1 fruit fly cellular context compared by ENCODE assay signal in the genomic region with DNA sequence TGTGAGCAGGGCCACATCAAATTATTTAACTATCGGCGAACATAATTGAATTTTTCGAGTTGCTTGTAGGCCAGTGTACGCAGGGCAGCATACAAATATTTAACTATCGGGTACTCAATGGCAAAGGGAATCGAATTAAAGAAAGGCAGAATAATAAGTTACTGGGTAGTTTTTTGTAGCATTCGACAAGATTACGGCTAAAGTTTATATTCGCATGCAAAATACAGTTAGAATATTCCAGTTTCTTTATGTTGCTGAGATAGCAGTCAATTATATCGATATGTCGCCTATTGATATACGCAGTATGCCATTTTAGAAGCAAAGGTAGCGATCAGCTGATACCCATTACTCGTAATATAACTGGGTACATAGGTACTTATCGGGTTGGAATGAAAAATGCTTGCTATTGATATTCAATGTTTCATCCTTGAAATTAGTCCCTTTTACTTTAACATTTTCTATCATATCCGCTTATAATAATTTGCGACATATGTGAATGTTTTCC.
TF ChIP-seq lines count a peak whose summit lies in the region.

No protein-coding gene starts in this region.

TF ChIP-seq in whole organism, embryonic, 481 proteins besides CTCF, POLR2A, EP300 and RAD21 (continued from another document and continues in another):
- TF ChIP-seq gro (GFP tag; optimal IDR thresholded peaks at IDR 0.05; lab: Kevin White, UChicago) (peak; percentile 73), tll (GFP tag; optimal IDR thresholded peaks at IDR 0.05; lab: Kevin White, UChicago) (peak in 1 of 2 experiments; percentile 60), ems (GFP tag; optimal IDR thresholded peaks at IDR 0.05; lab: Kevin White, UChicago) (peak; percentile 35), jumu (GFP tag; optimal IDR thresholded peaks at IDR 0.05; lab: Kevin White, UChicago) (peak; percentile 36), CG8765 (GFP tag; IDR thresholded peaks at IDR 0.05; lab: Robert Waterston, UW) (no peak), CrebB (tag; optimal IDR thresholded peaks at IDR 0.05; lab: Kevin White, UChicago) (peak; percentile 31), Doc2 (GFP tag; IDR thresholded peaks at IDR 0.05; lab: Robert Waterston, UW) (no peak), esg (GFP tag; conservative IDR thresholded peaks at IDR 0.05; lab: Robert Waterston, UW) (0 out of 2 replicates have a peak, but pooled peaks have one; percentile 15), B-H1 (GFP tag; IDR thresholded peaks at IDR 0.05; lab: Robert Waterston, UW) (no peak; the same call in 2 of the 3 replicates), HLH54F (GFP tag; optimal IDR thresholded peaks at IDR 0.05; lab: Kevin White, UChicago) (peak; percentile 32), shn (GFP tag; optimal IDR thresholded peaks at IDR 0.05; lab: Kevin White, UChicago) (peak; percentile 38), CG6813 (GFP tag; optimal IDR thresholded peaks at IDR 0.05; lab: Kevin White, UChicago) (peak; percentile 6), CG2116 (GFP tag; optimal IDR thresholded peaks at IDR 0.05; lab: Kevin White, UChicago) (peak; percentile 92), trem (tag; optimal IDR thresholded peaks at IDR 0.05; lab: Kevin White, UChicago) (peak; percentile 29), HLH4C (GFP tag; IDR thresholded peaks at IDR 0.05; lab: Robert Waterston, UW; ENCODE audit: partially characterized antibody) (peak; percentile 6), Atf-2 (GFP tag; optimal IDR thresholded peaks at IDR 0.05; lab: Kevin White, UChicago) (peak; percentile 38), CG17829 (tag; optimal IDR thresholded peaks at IDR 0.05; lab: Kevin White, UChicago) (peak; percentile 20), CG11247 (GFP tag; IDR thresholded peaks at IDR 0.05; lab: Robert Waterston, UW) (no peak), kay (GFP tag; optimal IDR thresholded peaks at IDR 0.05; lab: Kevin White, UChicago) (peak; percentile 12), CG1233 (GFP tag; optimal IDR thresholded peaks at IDR 0.05; lab: Kevin White, UChicago) (peak; percentile 8), CG4617 (GFP tag; optimal IDR thresholded peaks at IDR 0.05; lab: Kevin White, UChicago; ENCODE audit: borderline replicate concordance) (peak; percentile 30), CG30403 (GFP tag; optimal IDR thresholded peaks at IDR 0.05; lab: Kevin White, UChicago) (peak; percentile 65), amos (GFP tag; IDR thresholded peaks at IDR 0.05; lab: Robert Waterston, UW; ENCODE audit: partially characterized antibody) (peak; percentile 75), chinmo (GFP tag; IDR thresholded peaks at IDR 0.05; lab: Robert Waterston, UW; ENCODE audit: partially characterized antibody) (no peak; the same call in 3 of the 4 replicates), CG10147 (GFP tag; optimal IDR thresholded peaks at IDR 0.05; lab: Kevin White, UChicago) (no peak), Dref (GFP tag; IDR thresholded peaks at IDR 0.05; lab: Robert Waterston, UW) (peak; percentile 59), Atf3 (GFP tag; optimal IDR thresholded peaks at IDR 0.05; lab: Kevin White, UChicago) (peak; percentile 23), vvl (GFP tag; IDR thresholded peaks at IDR 0.05; lab: Robert Waterston, UW) (peak; percentile 77), dmrt11E (tag; optimal IDR thresholded peaks at IDR 0.05; lab: Kevin White, UChicago) (peak; percentile 30), Nf-YC (tag; optimal IDR thresholded peaks at IDR 0.05; lab: Kevin White, UChicago) (peak; percentile 15), otp (GFP tag; IDR thresholded peaks at IDR 0.05; lab: Robert Waterston, UW) (no peak), CG15269 (tag; optimal IDR thresholded peaks at IDR 0.05; lab: Kevin White, UChicago) (peak; percentile 41), ro (GFP tag; IDR thresholded peaks at IDR 0.05; lab: Robert Waterston, UW) (no peak), BEAF-32 (GFP tag; optimal IDR thresholded peaks at IDR 0.05; lab: Kevin White, UChicago) (no peak), Abd-B (GFP tag; optimal IDR thresholded peaks at IDR 0.05; lab: Kevin White, UChicago) (no peak), lmd (GFP tag; IDR thresholded peaks at IDR 0.05; lab: Robert Waterston, UW) (no peak; the same call in 1 of the 2 replicates), CG2199 (GFP tag; IDR thresholded peaks at IDR 0.05; lab: Robert Waterston, UW) (peak; percentile 80; the same call in 2 of the 3 replicates), CG15601 (tag; optimal IDR thresholded peaks at IDR 0.05; lab: Kevin White, UChicago) (peak; percentile 14), Oli (tag; optimal IDR thresholded peaks at IDR 0.05; lab: Kevin White, UChicago) (peak; percentile 27), Xrp1 (GFP tag; IDR thresholded peaks at IDR 0.05; lab: Robert Waterston, UW) (peak; percentile 43; the same call in 1 of the 2 replicates), Side (GFP tag; optimal IDR thresholded peaks at IDR 0.05; lab: Kevin White, UChicago) (peak; percentile 37), Six4 (GFP tag; optimal IDR thresholded peaks at IDR 0.05; lab: Kevin White, UChicago) (peak; percentile 20), z (GFP tag; IDR thresholded peaks at IDR 0.05; lab: Robert Waterston, UW) (0 out of 3 replicates have a peak, but pooled peaks have one; percentile 6), Mad (GFP tag; optimal IDR thresholded peaks at IDR 0.05; lab: Kevin White, UChicago) (peak; percentile 3), ci (GFP tag; IDR thresholded peaks at IDR 0.05; lab: Robert Waterston, UW) (peak; percentile 81), CG13123 (GFP tag; optimal IDR thresholded peaks at IDR 0.05; lab: Kevin White, UChicago) (peak; percentile 27), CG30431 (GFP tag; optimal IDR thresholded peaks at IDR 0.05; lab: Kevin White, UChicago) (no peak), CoRest (tag; optimal IDR thresholded peaks at IDR 0.05; lab: Kevin White, UChicago) (peak; percentile 5), CG2712 (tag; optimal IDR thresholded peaks at IDR 0.05; lab: Kevin White, UChicago) (peak; percentile 40), chm (GFP tag; IDR thresholded peaks at IDR 0.05; lab: Robert Waterston, UW) (0 out of 2 replicates have a peak, but pooled peaks have one; percentile 18), NfI (GFP tag; optimal IDR thresholded peaks at IDR 0.05; lab: Kevin White, UChicago) (peak; percentile 34), usp (GFP tag; optimal IDR thresholded peaks at IDR 0.05; lab: Kevin White, UChicago) (no peak), Dip3 (GFP tag; optimal IDR thresholded peaks at IDR 0.05; lab: Kevin White, UChicago) (no peak), Mes4 (GFP tag; optimal IDR thresholded peaks at IDR 0.05; lab: Kevin White, UChicago) (peak; percentile 59), D19A (tag; optimal IDR thresholded peaks at IDR 0.05; lab: Kevin White, UChicago) (peak; percentile 32), HmgZ (tag; optimal IDR thresholded peaks at IDR 0.05; lab: Kevin White, UChicago) (peak; percentile 53), Pdp1 (GFP tag; optimal IDR thresholded peaks at IDR 0.05; lab: Kevin White, UChicago) (peak; percentile 33 to 62), MBD-R2 (GFP tag; IDR thresholded peaks at IDR 0.05; lab: Robert Waterston, UW) (peak; percentile 65; the same call in 1 of the 2 replicates), corto (GFP tag; optimal IDR thresholded peaks at IDR 0.05; lab: Kevin White, UChicago) (no peak), CG43689 (GFP tag; IDR thresholded peaks at IDR 0.05; lab: Robert Waterston, UW) (no peak), zfh1 (GFP tag; IDR thresholded peaks at IDR 0.05; lab: Robert Waterston, UW) (peak; percentile 51; the same call in 1 of the 3 replicates), tna (GFP tag; IDR thresholded peaks at IDR 0.05; lab: Robert Waterston, UW; ENCODE audit: partially characterized antibody) (peak; percentile 56; the same call in 1 of the 2 replicates), tin (GFP tag; optimal IDR thresholded peaks at IDR 0.05; lab: Kevin White, UChicago) (peak; percentile 38), CG2129 (GFP tag; IDR thresholded peaks at IDR 0.05; lab: Robert Waterston, UW; ENCODE audit: partially characterized antibody) (peak; percentile 79), CG18011 (GFP tag; optimal IDR thresholded peaks at IDR 0.05; lab: Kevin White, UChicago) (peak; percentile 28), zfh2 (GFP tag; optimal IDR thresholded peaks at IDR 0.05; lab: Kevin White, UChicago) (peak; percentile 45), CG3847 (GFP tag; IDR thresholded peaks at IDR 0.05; lab: Robert Waterston, UW) (0 out of 2 replicates have a peak, but pooled peaks have one; percentile 16), hbn (GFP tag; IDR thresholded peaks at IDR 0.05; lab: Robert Waterston, UW; ENCODE audit: partially characterized antibody) (peak; percentile 79), CG2120 (GFP tag; optimal IDR thresholded peaks at IDR 0.05; lab: Kevin White, UChicago) (peak; percentile 75), dysf (GFP tag; IDR thresholded peaks at IDR 0.05; lab: Robert Waterston, UW) (peak; percentile 48; the same call in 1 of the 3 replicates), maf-S (GFP tag; optimal IDR thresholded peaks at IDR 0.05; lab: Kevin White, UChicago) (peak; percentile 9), cg (GFP tag; optimal IDR thresholded peaks at IDR 0.05; lab: Kevin White, UChicago) (no peak), Fer3 (tag; optimal IDR thresholded peaks at IDR 0.05; lab: Kevin White, UChicago) (peak; percentile 29), luna (GFP tag; optimal IDR thresholded peaks at IDR 0.05; lab: Kevin White, UChicago) (peak; percentile 10), Hr3 (GFP tag; optimal IDR thresholded peaks at IDR 0.05; lab: Kevin White, UChicago) (no peak), Atf6 (GFP tag; IDR thresholded peaks at IDR 0.05; lab: Robert Waterston, UW) (0 out of 2 replicates have a peak, but pooled peaks have one; percentile 50), unpg (GFP tag; optimal IDR thresholded peaks at IDR 0.05; lab: Kevin White, UChicago) (peak; percentile 64), CG10979 (tag; optimal IDR thresholded peaks at IDR 0.05; lab: Kevin White, UChicago) (peak; percentile 53), Bteb2 (GFP tag; optimal IDR thresholded peaks at IDR 0.05; lab: Kevin White, UChicago) (peak; percentile 42), Hr78 (GFP tag; optimal IDR thresholded peaks at IDR 0.05; lab: Kevin White, UChicago) (no peak), tup (GFP tag; optimal IDR thresholded peaks at IDR 0.05; lab: Kevin White, UChicago) (no peak), CG32772 (GFP tag; IDR thresholded peaks at IDR 0.05; lab: Robert Waterston, UW) (peak; percentile 16; the same call in 1 of the 2 replicates), CG9727 (GFP tag; optimal IDR thresholded peaks at IDR 0.05; lab: Kevin White, UChicago) (peak; percentile 46), CG11093 (GFP tag; IDR thresholded peaks at IDR 0.05; lab: Robert Waterston, UW) (0 out of 3 replicates have a peak, but pooled peaks have one; percentile 14), CG12299 (tag; optimal IDR thresholded peaks at IDR 0.05; lab: Kevin White, UChicago) (peak; percentile 33), sd (tag; optimal IDR thresholded peaks at IDR 0.05; lab: Kevin White, UChicago) (peak; percentile 78), Drgx (GFP tag; IDR thresholded peaks at IDR 0.05; lab: Robert Waterston, UW) (peak; percentile 53; the same call in 1 of the 2 replicates), YL-1 (GFP tag; optimal IDR thresholded peaks at IDR 0.05; lab: Kevin White, UChicago) (peak; percentile 22), crc (GFP tag; optimal IDR thresholded peaks at IDR 0.05; lab: Kevin White, UChicago) (peak; percentile 28), Dbx (GFP tag; IDR thresholded peaks at IDR 0.05; lab: Robert Waterston, UW) (peak; percentile 55; the same call in 1 of the 3 replicates), so (GFP tag; IDR thresholded peaks at IDR 0.05; lab: Robert Waterston, UW) (0 out of 3 replicates have a peak, but pooled peaks have one; percentile 37), HLHmδ (GFP tag; optimal IDR thresholded peaks at IDR 0.05; lab: Kevin White, UChicago) (no peak), CG12219 (GFP tag; optimal IDR thresholded peaks at IDR 0.05; lab: Kevin White, UChicago) (peak; percentile 18), Lhr (GFP tag; optimal IDR thresholded peaks at IDR 0.05; lab: Kevin White, UChicago) (no peak), sens (GFP tag; lab: Kevin White, UChicago) (peak; percentile 92), vnd (GFP tag; IDR thresholded peaks at IDR 0.05; lab: Robert Waterston, UW; ENCODE audit: partially characterized antibody) (peak; percentile 57), dpn (GFP tag; optimal IDR thresholded peaks at IDR 0.05; lab: Kevin White, UChicago) (peak; percentile 48 to 64), nmo (GFP tag; optimal IDR thresholded peaks at IDR 0.05; lab: Kevin White, UChicago) (peak; percentile 32), CG11695 (GFP tag; IDR thresholded peaks at IDR 0.05; lab: Robert Waterston, UW) (peak; percentile 53; the same call in 1 of the 3 replicates), pho (GFP tag; optimal IDR thresholded peaks at IDR 0.05; lab: Kevin White, UChicago) (peak; percentile 29), ase (GFP tag; IDR thresholded peaks at IDR 0.05; lab: Robert Waterston, UW) (peak; percentile 4; the same call in 1 of the 3 replicates), CG13424 (tag; optimal IDR thresholded peaks at IDR 0.05; lab: Kevin White, UChicago) (peak; percentile 28), exex (tag; optimal IDR thresholded peaks at IDR 0.05; lab: Kevin White, UChicago) (no peak), Bgb (GFP tag; IDR thresholded peaks at IDR 0.05; lab: Robert Waterston, UW; ENCODE audit: partially characterized antibody) (peak; percentile 75), Sox102F (GFP tag; optimal IDR thresholded peaks at IDR 0.05; lab: Kevin White, UChicago) (no peak), caup (GFP tag; optimal IDR thresholded peaks at IDR 0.05; lab: Kevin White, UChicago; ENCODE audit: severe bottlenecking) (peak; percentile 51), stwl (tag; optimal IDR thresholded peaks at IDR 0.05; lab: Kevin White, UChicago) (peak; percentile 14), CG6791 (GFP tag; IDR thresholded peaks at IDR 0.05; lab: Robert Waterston, UW; ENCODE audit: partially characterized antibody) (peak; percentile 66), row (GFP tag; IDR thresholded peaks at IDR 0.05; lab: Robert Waterston, UW) (peak; percentile 83), salm (tag; optimal IDR thresholded peaks at IDR 0.05; lab: Kevin White, UChicago) (peak; percentile 35), CG7963 (GFP tag; IDR thresholded peaks at IDR 0.05; lab: Robert Waterston, UW; ENCODE audit: partially characterized antibody) (peak; percentile 63; the same call in 2 of the 3 replicates), NC2α (GFP tag; optimal IDR thresholded peaks at IDR 0.05; lab: Kevin White, UChicago) (peak; percentile 9), CG30020 (tag; optimal IDR thresholded peaks at IDR 0.05; lab: Kevin White, UChicago) (peak; percentile 6), sna (GFP tag; IDR thresholded peaks at IDR 0.05; lab: Robert Waterston, UW; ENCODE audit: partially characterized antibody) (peak; percentile 91), CG14050 (GFP tag; IDR thresholded peaks at IDR 0.05; lab: Robert Waterston, UW) (peak; percentile 24; the same call in 2 of the 3 replicates), pan (optimal IDR thresholded peaks at IDR 0.05; lab: Kevin White, UChicago) (peak in 1 of 2 experiments; percentile 52), pan (GFP tag; optimal IDR thresholded peaks at IDR 0.05 in 1 of 2, IDR thresholded peaks at IDR 0.05 in 1 of 2) (no peak), nerfin-2 (GFP tag; IDR thresholded peaks at IDR 0.05; lab: Robert Waterston, UW; ENCODE audit: partially characterized antibody) (peak; percentile 66; the same call in 1 of the 2 replicates)
